Worm (Caenorhabditis elegans) whole organism, mixed stage, embryonic: ENCODE measurements around the gene fbxb-11.

Experiments used
- M03D4.4 ChIP-seq: sonication (generic microtip); optimal IDR thresholded peaks from 2 replicates; lab custom pipeline; 2017; ENCODE audit warnings: mild to moderate bottlenecking, missing genetic modification characterization, missing compliant biosample characterization
- bed-3 ChIP-seq: fragments of 200-800 bp; sonication (Bioruptor generic); optimal IDR thresholded peaks from 3 replicates; lab custom pipeline; 2018; ENCODE audit warnings: mild to moderate bottlenecking, missing genetic modification characterization, moderate library complexity, missing compliant biosample characterization
- ceh-39 ChIP-seq: fragments of 150-350 bp; optimal IDR thresholded peaks from 2 replicates; lab custom pipeline; 2014; ENCODE audit warnings: missing biosample characterization, missing genetic modification characterization
- ceh-83 ChIP-seq: fragments of 200-800 bp; sonication (Bioruptor generic); optimal IDR thresholded peaks from 2 replicates; lab custom pipeline; 2018; ENCODE audit warnings: mild to moderate bottlenecking, missing genetic modification characterization, missing compliant biosample characterization
- ces-1 ChIP-seq: fragments of 150-350 bp; optimal IDR thresholded peaks from 2 replicates; lab custom pipeline; 2014; ENCODE audit warnings: missing biosample characterization, missing genetic modification reagents, missing genetic modification characterization
- cnd-1 ChIP-seq: fragments of 200-800 bp; sonication (Bioruptor generic); optimal IDR thresholded peaks from 2 replicates; lab custom pipeline; 2018; ENCODE audit warnings: mild to moderate bottlenecking, missing genetic modification characterization, missing compliant biosample characterization
- drap-1 ChIP-seq: fragments of 200-800 bp; sonication (Bioruptor generic); optimal IDR thresholded peaks from 3 replicates; lab custom pipeline; 2018; ENCODE audit warnings: mild to moderate bottlenecking, missing genetic modification characterization, missing compliant biosample characterization
- elt-1 ChIP-seq: sonication (generic microtip); optimal IDR thresholded peaks from 2 replicates; lab custom pipeline; 2017; ENCODE audit warnings: missing genetic modification characterization, mild to moderate bottlenecking, missing compliant biosample characterization, antibody characterized with exemption, moderate library complexity, borderline replicate concordance; ENCODE audit not compliant: insufficient read depth
- elt-3 ChIP-seq: fragments of 150-350 bp; optimal IDR thresholded peaks from 2 replicates; lab custom pipeline; 2014; ENCODE audit warnings: missing biosample characterization, missing genetic modification characterization
- flh-1 ChIP-seq: fragments of 200-800 bp; sonication (Bioruptor generic); optimal IDR thresholded peaks from 2 replicates; lab custom pipeline; 2018; ENCODE audit warnings: mild to moderate bottlenecking, missing genetic modification characterization, moderate library complexity, missing compliant biosample characterization
- ham-2 ChIP-seq: fragments of 200-800 bp; sonication (Bioruptor generic); optimal IDR thresholded peaks from 2 replicates; lab custom pipeline; 2018; ENCODE audit warnings: mild to moderate bottlenecking, missing genetic modification characterization, missing compliant biosample characterization
- hlh-1 ChIP-seq: fragments of 150-350 bp; optimal IDR thresholded peaks from 2 replicates; lab custom pipeline; 2014; ENCODE audit warnings: missing biosample characterization, missing genetic modification reagents, missing genetic modification characterization
- lin-13 ChIP-seq: fragments of 150-350 bp; optimal IDR thresholded peaks from 2 replicates; lab custom pipeline; 2014; ENCODE audit warnings: missing biosample characterization, missing genetic modification characterization
- lin-32 ChIP-seq: fragments of 200-800 bp; sonication (Bioruptor generic); optimal IDR thresholded peaks from 2 replicates; lab custom pipeline; 2018; ENCODE audit warnings: mild to moderate bottlenecking, missing genetic modification characterization, missing compliant biosample characterization
- lsy-2 ChIP-seq: fragments of 150-350 bp; optimal IDR thresholded peaks from 2 replicates; lab custom pipeline; 2014; ENCODE audit warnings: missing biosample characterization, missing genetic modification characterization
- mep-1 ChIP-seq: fragments of 150-350 bp; optimal IDR thresholded peaks from 2 replicates; lab custom pipeline; 2017; ENCODE audit warnings: missing biosample characterization, missing genetic modification reagents, missing genetic modification characterization, inconsistent platforms
- mls-2 ChIP-seq: sonication (generic microtip); optimal IDR thresholded peaks from 2 replicates; lab custom pipeline; 2016; ENCODE audit warnings: mild to moderate bottlenecking, missing genetic modification characterization, moderate library complexity, missing compliant biosample characterization
- nhr-12 ChIP-seq: fragments of 150-350 bp; optimal IDR thresholded peaks from 2 replicates; lab custom pipeline; 2014; ENCODE audit warnings: missing biosample characterization, missing genetic modification characterization
- nhr-237 ChIP-seq: fragments of 150-350 bp; optimal IDR thresholded peaks from 2 replicates; lab custom pipeline; 2014; ENCODE audit warnings: missing biosample characterization, missing genetic modification characterization
- nhr-28 ChIP-seq: fragments of 150-350 bp; optimal IDR thresholded peaks from 2 replicates; lab custom pipeline; 2014; ENCODE audit warnings: missing biosample characterization, missing genetic modification characterization
- nhr-76 ChIP-seq: sonication (generic microtip); optimal IDR thresholded peaks from 2 replicates; lab custom pipeline; 2017; ENCODE audit warnings: missing biosample characterization, missing genetic modification characterization
- pha-4 ChIP-seq: fragments of 150-350 bp; optimal IDR thresholded peaks from 2 replicates; lab custom pipeline; 2018; ENCODE audit warnings: missing biosample characterization, missing genetic modification reagents, missing genetic modification characterization
- sem-2 ChIP-seq: fragments of 200-800 bp; sonication (Bioruptor generic); optimal IDR thresholded peaks from 2 replicates; lab custom pipeline; 2018; ENCODE audit warnings: mild to moderate bottlenecking, missing genetic modification characterization, missing compliant biosample characterization
- snpc-4 ChIP-seq: fragments of 150-350 bp; optimal IDR thresholded peaks from 2 replicates; lab custom pipeline; 2014; ENCODE audit warnings: missing biosample characterization, missing genetic modification characterization
- sptf-1 ChIP-seq: sonication (generic microtip); optimal IDR thresholded peaks from 2 replicates; lab custom pipeline; 2017; ENCODE audit warnings: mild to moderate bottlenecking, missing genetic modification characterization, moderate library complexity, missing compliant biosample characterization
- tbx-8 ChIP-seq: fragments of 200-800 bp; sonication (Bioruptor generic); optimal IDR thresholded peaks from 2 replicates; lab custom pipeline; 2018; ENCODE audit warnings: mild to moderate bottlenecking, missing genetic modification characterization, moderate library complexity, missing compliant biosample characterization
- unc-120 ChIP-seq: sonication (generic microtip); optimal IDR thresholded peaks from 2 replicates; lab custom pipeline; 2017; ENCODE audit warnings: missing genetic modification characterization, missing compliant biosample characterization; ENCODE audit not compliant: poor library complexity, severe bottlenecking
- unc-39 ChIP-seq: fragments of 150-350 bp; optimal IDR thresholded peaks from 2 replicates; lab custom pipeline; 2014; ENCODE audit warnings: missing biosample characterization, missing genetic modification characterization
- unc-62 ChIP-seq: fragments of 150-350 bp; optimal IDR thresholded peaks from 2 replicates; lab custom pipeline; 2014; ENCODE audit warnings: missing biosample characterization, missing genetic modification reagents, missing genetic modification characterization
- zip-8 ChIP-seq: fragments of 150-350 bp; optimal IDR thresholded peaks from 2 replicates; lab custom pipeline; 2014; ENCODE audit warnings: missing biosample characterization, missing genetic modification characterization
- ztf-11 ChIP-seq: fragments of 150-350 bp; optimal IDR thresholded peaks from 2 replicates; lab custom pipeline; 2014; ENCODE audit warnings: missing biosample characterization, missing genetic modification characterization

fbxb-11 gene

ce11 chrII:1731932-1732331, 7.5 kb downstream of the fbxb-11 start, which contains the start of gene ceh-82:
Gene ceh-82 (plus strand): TSS chrII:1732232.
- TF ChIP-seq M03D4.4, result no peak
- TF ChIP-seq mls-2 (tag; lab: Kevin White, UChicago), result no peak
- TF ChIP-seq nhr-12, result no peak
- no peak for TF ChIP-seq nhr-237 (tag; lab: Kevin White, UChicago)
- no peak for TF ChIP-seq elt-3 (tag; lab: Kevin White, UChicago)
- TF ChIP-seq flh-1 (GFP tag; lab: Kevin White, UChicago), result no peak
- no peak for TF ChIP-seq drap-1 (GFP tag; lab: Kevin White, UChicago)
- no peak for TF ChIP-seq sptf-1 (tag; lab: Kevin White, UChicago)
- no peak for TF ChIP-seq hlh-1

- no peak for TF ChIP-seq snpc-4 (tag; lab: Kevin White, UChicago)
- TF ChIP-seq unc-62 (GFP tag; lab: Kevin White, UChicago), result no peak
- no peak for TF ChIP-seq lin-32
- TF ChIP-seq sem-2 (GFP tag; lab: Kevin White, UChicago), result no peak
- TF ChIP-seq cnd-1 (tag; lab: Kevin White, UChicago), result no peak
- TF ChIP-seq drap-1 (GFP tag; lab: Kevin White, UChicago), result no peak
- no peak for TF ChIP-seq mls-2 (tag; lab: Kevin White, UChicago)
- TF ChIP-seq M03D4.4, result no peak
- no peak for TF ChIP-seq flh-1 (GFP tag; lab: Kevin White, UChicago)
- TF ChIP-seq lin-13 (tag; lab: Kevin White, UChicago), result no peak
- no peak for TF ChIP-seq pha-4 (tag; lab: Kevin White, UChicago)
- no peak for TF ChIP-seq nhr-76
- TF ChIP-seq lsy-2 (tag; lab: Kevin White, UChicago), result no peak
Measured at ce11 chrII:1735145-1735544, 10.7 kb downstream of the fbxb-11 start.

ce11 chrII:1736353-1736752, 11.9 kb downstream of the fbxb-11 start, which contains the start of gene ceh-83:
Gene ceh-83 (minus strand): TSS chrII:1736533.
- TF ChIP-seq mep-1 (no peak), flh-1 (GFP tag; lab: Kevin White, UChicago) (no peak), ceh-83 (GFP tag; lab: Kevin White, UChicago) (no peak), bed-3 (GFP tag; lab: Kevin White, UChicago) (no peak), sptf-1 (tag; lab: Kevin White, UChicago) (no peak), elt-1 (tag; lab: Kevin White, UChicago) (no peak), zip-8 (tag; lab: Kevin White, UChicago) (no peak), ces-1 (GFP tag; lab: Kevin White, UChicago) (no peak), lsy-2 (tag; lab: Kevin White, UChicago) (no peak), nhr-76 (no peak), ham-2 (GFP tag; lab: Kevin White, UChicago) (no peak)

- TF ChIP-seq nhr-12, result no peak
- TF ChIP-seq snpc-4 (tag; lab: Kevin White, UChicago), result no peak
Measured at ce11 chrII:1738844-1739243, 14.4 kb downstream of the fbxb-11 start, which contains the start of the genes irld-9 and irld-33. Gene irld-9 (minus strand): TSS chrII:1738944. Gene irld-33 (plus strand): TSS chrII:1739052.

- TF ChIP-seq nhr-28 (tag; lab: Kevin White, UChicago), result no peak
- TF ChIP-seq nhr-76, result no peak
- no peak for TF ChIP-seq hlh-1
- TF ChIP-seq lin-13 (tag; lab: Kevin White, UChicago), result no peak
- no peak for TF ChIP-seq M03D4.4
- no peak for TF ChIP-seq unc-39 (tag; lab: Kevin White, UChicago)
- TF ChIP-seq unc-120 (tag; lab: Kevin White, UChicago), result no peak
- no peak for TF ChIP-seq nhr-237 (tag; lab: Kevin White, UChicago)
- no peak for TF ChIP-seq elt-1 (tag; lab: Kevin White, UChicago)
- no peak for TF ChIP-seq drap-1 (GFP tag; lab: Kevin White, UChicago)
- TF ChIP-seq nhr-12, result no peak
- TF ChIP-seq ceh-83 (GFP tag; lab: Kevin White, UChicago), result no peak
- TF ChIP-seq pha-4 (tag; lab: Kevin White, UChicago), result no peak
- TF ChIP-seq snpc-4 (tag; lab: Kevin White, UChicago), result no peak
- TF ChIP-seq ztf-11, result no peak
- no peak for TF ChIP-seq tbx-8 (GFP tag; lab: Kevin White, UChicago)
- TF ChIP-seq ceh-39 (tag; lab: Kevin White, UChicago), result no peak
- TF ChIP-seq, all 35 proteins: peak for 0
Measured at ce11 chrII:1741248-1741647, 16.8 kb downstream of the fbxb-11 start, which contains the start of gene K07G6.1. Gene K07G6.1 (plus strand): TSS chrII:1741548.
